Fruit fly (Drosophila melanogaster) whole organism, embryonic: ENCODE results near the gene tw.

ENCODE experiments used
- Atf3 ChIP-seq: fragments of 200-800 bp; sonication (Bioruptor generic); optimal IDR thresholded peaks from 3 replicates; lab custom pipeline; 2016; ENCODE audit warnings: missing biosample characterization, missing genetic modification characterization
- CG10147 ChIP-seq: fragments of 200-800 bp; sonication (Bioruptor generic); optimal IDR thresholded peaks from 2 replicates; lab custom pipeline; 2019; ENCODE audit warnings: missing biosample characterization, mild to moderate bottlenecking, missing genetic modification characterization, moderate library complexity
- CG10654 ChIP-seq: fragments of 200-800 bp; sonication (Bioruptor generic); optimal IDR thresholded peaks from 2 replicates; lab custom pipeline; 2016; ENCODE audit warnings: missing biosample characterization, missing genetic modification characterization
- CG10959 ChIP-seq: fragments of 200-800 bp; sonication (Bioruptor generic); IDR thresholded peaks from 2 replicates; pipeline ENCODE4 v1.3.6; 2022; ENCODE audit warnings: missing biosample characterization, missing genetic modification characterization
- CG1233 ChIP-seq: fragments of 200-800 bp; sonication (Bioruptor generic); optimal IDR thresholded peaks from 4 replicates; lab custom pipeline; 2018; ENCODE audit warnings: missing biosample characterization, mild to moderate bottlenecking, missing genetic modification characterization
- CG13894 ChIP-seq: fragments of 200-800 bp; sonication (Bioruptor generic); optimal IDR thresholded peaks from 3 replicates; lab custom pipeline; 2018; ENCODE audit warnings: missing biosample characterization, mild to moderate bottlenecking, missing genetic modification characterization, moderate library complexity
- CG14860 ChIP-seq: fragments of 200-800 bp; sonication (Bioruptor generic); IDR thresholded peaks from 3 replicates; pipeline ENCODE4 v1.3.6; 2022; ENCODE audit warnings: missing biosample characterization, missing genetic modification characterization; ENCODE audit not compliant: partially characterized antibody
- CG15073 ChIP-seq: fragments of 200-800 bp; sonication (Bioruptor generic); optimal IDR thresholded peaks from 2 replicates; lab custom pipeline; 2016; ENCODE audit warnings: missing biosample characterization, missing genetic modification characterization
- CG15601 ChIP-seq: fragments of 200-800 bp; sonication (Bioruptor generic); optimal IDR thresholded peaks from 3 replicates; lab custom pipeline; 2019; ENCODE audit warnings: missing biosample characterization, mild to moderate bottlenecking, missing genetic modification characterization, moderate library complexity
- CG1647 ChIP-seq: fragments of 200-800 bp; sonication (Bioruptor generic); optimal IDR thresholded peaks from 3 replicates; lab custom pipeline; 2016; ENCODE audit warnings: missing biosample characterization, missing genetic modification characterization
- CG16779 ChIP-seq: fragments of 200-800 bp; sonication (Bioruptor generic); IDR thresholded peaks from 2 replicates; pipeline ENCODE4 v1.3.6; 2022; ENCODE audit warnings: missing biosample characterization, missing genetic modification characterization
- CG17186 ChIP-seq: fragments of 200-800 bp; sonication (Bioruptor generic); optimal IDR thresholded peaks from 3 replicates; lab custom pipeline; 2017; ENCODE audit warnings: missing biosample characterization, missing genetic modification reagents, missing genetic modification characterization
- CG17361 ChIP-seq: fragments of 200-800 bp; sonication (Bioruptor generic); IDR thresholded peaks from 3 replicates; pipeline ENCODE4 v1.3.6; 2022; ENCODE audit warnings: missing biosample characterization, missing genetic modification characterization
- CG17802 ChIP-seq: fragments of 200-800 bp; sonication (Bioruptor generic); optimal IDR thresholded peaks from 2 replicates; lab custom pipeline; 2018; ENCODE audit warnings: missing biosample characterization, mild to moderate bottlenecking, missing genetic modification characterization, moderate library complexity
- CG18262 ChIP-seq: fragments of 200-800 bp; optimal IDR thresholded peaks from 3 replicates; lab custom pipeline; 2019; ENCODE audit warnings: missing biosample characterization, mild to moderate bottlenecking, missing genetic modification characterization, moderate library complexity
- CG18599 ChIP-seq: fragments of 200-800 bp; sonication (Bioruptor generic); optimal IDR thresholded peaks from 3 replicates; lab custom pipeline; 2017; ENCODE audit warnings: missing biosample characterization, missing genetic modification characterization, mild to moderate bottlenecking, moderate library complexity, missing genetic modification reagents
- CG30431 ChIP-seq: fragments of 200-800 bp; sonication (Bioruptor generic); optimal IDR thresholded peaks from 2 replicates; lab custom pipeline; 2017; ENCODE audit warnings: missing biosample characterization, missing genetic modification characterization
- CG3065 ChIP-seq: fragments of 200-800 bp; sonication (Bioruptor generic); optimal IDR thresholded peaks from 2 replicates; lab custom pipeline; 2016; ENCODE audit warnings: missing biosample characterization, missing genetic modification characterization
- CG3407 ChIP-seq: fragments of 200-800 bp; sonication (Bioruptor generic); optimal IDR thresholded peaks from 2 replicates; lab custom pipeline; 2018; ENCODE audit warnings: missing biosample characterization, mild to moderate bottlenecking, missing genetic modification characterization
- CG4360 ChIP-seq: fragments of 200-800 bp; sonication (Bioruptor generic); IDR thresholded peaks from 2 replicates; pipeline ENCODE4 v1.3.6; 2022; ENCODE audit warnings: missing biosample characterization, missing genetic modification characterization
- CG43689 ChIP-seq: fragments of 200-800 bp; sonication (Bioruptor generic); IDR thresholded peaks from 2 replicates; pipeline ENCODE4 v1.3.6; 2022; ENCODE audit warnings: missing biosample characterization, missing genetic modification characterization
- CG4854 ChIP-seq: fragments of 200-800 bp; sonication (Bioruptor generic); optimal IDR thresholded peaks from 2 replicates; lab custom pipeline; 2016; ENCODE audit warnings: missing biosample characterization, missing genetic modification characterization, inconsistent platforms
- CG6654 ChIP-seq: fragments of 200-800 bp; sonication (Bioruptor generic); optimal IDR thresholded peaks from 2 replicates; lab custom pipeline; 2017; ENCODE audit warnings: missing biosample characterization, mild to moderate bottlenecking, missing genetic modification characterization
- CG6765 ChIP-seq: fragments of 200-800 bp; sonication (Bioruptor generic); optimal IDR thresholded peaks from 3 replicates; lab custom pipeline; 2017; ENCODE audit warnings: missing biosample characterization, mild to moderate bottlenecking, missing genetic modification characterization
- CG7271 ChIP-seq: fragments of 200-800 bp; sonication (Bioruptor generic); optimal IDR thresholded peaks from 2 replicates; lab custom pipeline; 2018; ENCODE audit warnings: missing biosample characterization, mild to moderate bottlenecking, missing genetic modification characterization, moderate library complexity
- CHES-1-like ChIP-seq: fragments of 200-800 bp; sonication (Bioruptor generic); optimal IDR thresholded peaks from 2 replicates; lab custom pipeline; 2016; ENCODE audit warnings: missing biosample characterization, missing genetic modification characterization
- Dip3 ChIP-seq: fragments of 200-800 bp; sonication (Bioruptor generic); optimal IDR thresholded peaks from 3 replicates; lab custom pipeline; 2016; ENCODE audit warnings: missing biosample characterization, missing genetic modification characterization
- Doc3 ChIP-seq: fragments of 200-800 bp; sonication (Bioruptor generic); IDR thresholded peaks from 3 replicates; pipeline ENCODE4 v1.3.6; 2022; ENCODE audit warnings: missing biosample characterization, missing genetic modification characterization; ENCODE audit not compliant: partially characterized antibody
- E2f1 ChIP-seq: fragments of 200-800 bp; sonication (Bioruptor generic); IDR thresholded peaks from 2 replicates; pipeline ENCODE4 v1.3.6; 2022; ENCODE audit warnings: missing biosample characterization, missing genetic modification characterization
- Jarid2 ChIP-seq: fragments of 200-800 bp; sonication (Bioruptor generic); optimal IDR thresholded peaks from 3 replicates; lab custom pipeline; 2017; ENCODE audit warnings: mild to moderate bottlenecking, missing biosample characterization, missing genetic modification reagents, missing genetic modification characterization
- Lim3 ChIP-seq: fragments of 200-800 bp; sonication (Bioruptor generic); IDR thresholded peaks from 2 replicates; pipeline ENCODE4 v1.3.6; 2022; ENCODE audit warnings: missing biosample characterization, missing genetic modification characterization
- Lpt ChIP-seq: fragments of >200 bp; optimal IDR thresholded peaks from 2 replicates; lab custom pipeline; 2018; ENCODE audit warnings: missing biosample characterization, missing genetic modification characterization
- Nf-YA ChIP-seq: fragments of 200-800 bp; sonication (Bioruptor generic); IDR thresholded peaks from 2 replicates; pipeline ENCODE4 v1.3.6; 2022; ENCODE audit warnings: missing biosample characterization, missing genetic modification characterization
- Oaz ChIP-seq: fragments of 200-800 bp; sonication (Bioruptor generic); IDR thresholded peaks from 2 replicates; pipeline ENCODE4 v1.3.6; 2022; ENCODE audit warnings: missing biosample characterization, missing genetic modification characterization
- Pdp1 ChIP-seq, 2 experiments: fragments of 200-800 bp; sonication (Bioruptor generic); optimal IDR thresholded peaks; 3 replicates each; lab custom pipeline; 2016; ENCODE audit warnings: missing biosample characterization in 2 of 2, missing genetic modification characterization in 2 of 2, mild to moderate bottlenecking in 1 of 2, moderate library complexity in 1 of 2
- amos ChIP-seq: fragments of 200-800 bp; sonication (Bioruptor generic); IDR thresholded peaks from 2 replicates; pipeline ENCODE4 v1.3.6; 2022; ENCODE audit warnings: missing biosample characterization, missing genetic modification characterization; ENCODE audit not compliant: partially characterized antibody
- croc ChIP-seq: fragments of 200-800 bp; sonication (Bioruptor generic); conservative IDR thresholded peaks from 3 replicates; pipeline ENCODE4 v1.3.6; 2022; ENCODE audit warnings: missing biosample characterization, missing genetic modification characterization
- fd102C ChIP-seq: fragments of 200-800 bp; sonication (Bioruptor generic); optimal IDR thresholded peaks from 2 replicates; lab custom pipeline; 2018; ENCODE audit warnings: missing biosample characterization, mild to moderate bottlenecking, missing genetic modification characterization, moderate library complexity
- gce ChIP-seq: fragments of 200-800 bp; sonication (Bioruptor generic); IDR thresholded peaks from 3 replicates; pipeline ENCODE4 v1.3.6; 2022; ENCODE audit warnings: missing biosample characterization, missing genetic modification characterization
- nerfin-2 ChIP-seq: fragments of 200-800 bp; sonication (Bioruptor generic); IDR thresholded peaks from 2 replicates; pipeline ENCODE4 v1.3.6; 2022; ENCODE audit warnings: missing biosample characterization, missing genetic modification characterization; ENCODE audit not compliant: partially characterized antibody
- odd ChIP-seq: fragments of 200-800 bp; sonication (Bioruptor generic); optimal IDR thresholded peaks from 2 replicates; lab custom pipeline; 2017; ENCODE audit warnings: missing biosample characterization, mild to moderate bottlenecking, missing genetic modification characterization
- p53 ChIP-seq: fragments of 200-800 bp; sonication (Bioruptor generic); optimal IDR thresholded peaks from 2 replicates; lab custom pipeline; 2016; ENCODE audit warnings: missing biosample characterization, missing genetic modification characterization
- pfk ChIP-seq: fragments of 200-800 bp; sonication (Bioruptor generic); optimal IDR thresholded peaks from 2 replicates; lab custom pipeline; 2018; ENCODE audit warnings: missing biosample characterization, mild to moderate bottlenecking, missing genetic modification characterization, moderate library complexity
- pum ChIP-seq: fragments of 200-800 bp; sonication (Bioruptor generic); optimal IDR thresholded peaks from 2 replicates; lab custom pipeline; 2016; ENCODE audit warnings: missing biosample characterization, missing genetic modification characterization
- sima ChIP-seq: fragments of 200-800 bp; sonication (Bioruptor generic); optimal IDR thresholded peaks from 2 replicates; lab custom pipeline; 2016; ENCODE audit warnings: missing biosample characterization, missing genetic modification characterization
- toy ChIP-seq: fragments of 200-800 bp; sonication (Bioruptor generic); IDR thresholded peaks from 2 replicates; pipeline ENCODE4 v1.3.6; 2022; ENCODE audit warnings: missing biosample characterization, missing genetic modification characterization
- vvl ChIP-seq: fragments of 200-800 bp; sonication (Bioruptor generic); IDR thresholded peaks from 2 replicates; pipeline ENCODE4 v1.3.6; 2022; ENCODE audit warnings: missing biosample characterization, missing genetic modification characterization
- wor ChIP-seq: fragments of 200-800 bp; sonication (Bioruptor generic); IDR thresholded peaks from 2 replicates; pipeline ENCODE4 v1.3.6; 2022; ENCODE audit warnings: missing biosample characterization, missing genetic modification characterization
- zen2 ChIP-seq: fragments of 200-800 bp; sonication (Bioruptor generic); IDR thresholded peaks from 3 replicates; pipeline ENCODE4 v1.3.6; 2022; ENCODE audit warnings: missing biosample characterization, missing genetic modification characterization; ENCODE audit not compliant: partially characterized antibody

The tw gene

dm6 chrX:755642-756332 lies 28.8 kb upstream of the tw start (continued):
- TF ChIP-seq CG4360 (GFP tag; lab: Robert Waterston, UW) (peak; percentile 40; the same call in 1 of the 2 replicates), CG43689 (peak; percentile 61; the same call in 1 of the 2 replicates), Atf3 (GFP tag; lab: Kevin White, UChicago) (peak; percentile 63), croc (peak; percentile 33; the same call in 2 of the 3 replicates), vvl (GFP tag; lab: Robert Waterston, UW) (peak; percentile 92), CG18262 (peak; percentile 64), CG18599 (GFP tag; lab: Kevin White, UChicago) (peak; percentile 96), Doc3 (GFP tag; lab: Robert Waterston, UW) (no peak), E2f1 (GFP tag; lab: Robert Waterston, UW) (peak; percentile 79), CG1647 (GFP tag; lab: Kevin White, UChicago) (peak; percentile 77), toy (GFP tag; lab: Robert Waterston, UW) (peak; percentile 83), CG3407 (GFP tag; lab: Kevin White, UChicago) (peak; percentile 56), CG10654 (GFP tag; lab: Kevin White, UChicago) (peak; percentile 68), CG10147 (GFP tag; lab: Kevin White, UChicago) (peak; percentile 86), Oaz (peak; percentile 59; the same call in 1 of the 2 replicates), CG17802 (tag; lab: Kevin White, UChicago) (peak; percentile 47), CHES-1-like (GFP tag; lab: Kevin White, UChicago) (peak; percentile 87), wor (GFP tag; lab: Robert Waterston, UW) (peak; percentile 32; the same call in 1 of the 2 replicates), CG6654 (GFP tag; lab: Kevin White, UChicago) (peak; percentile 42), Dip3 (GFP tag; lab: Kevin White, UChicago) (peak; percentile 92), CG17186 (no peak), CG15073 (no peak), odd (GFP tag; lab: Kevin White, UChicago) (peak; percentile 54), CG10959 (peak; percentile 45; the same call in 1 of the 2 replicates), CG6765 (GFP tag; lab: Kevin White, UChicago) (peak; percentile 30), Pdp1 (GFP tag; optimal IDR thresholded peaks at IDR 0.05; lab: Kevin White, UChicago) (peak; percentile 86 to 93), gce (GFP tag; lab: Robert Waterston, UW) (peak; percentile 70; the same call in 1 of the 3 replicates), Jarid2 (GFP tag; lab: Kevin White, UChicago) (peak; percentile 14), fd102C (GFP tag; lab: Kevin White, UChicago) (no peak), Lpt (GFP tag; lab: Kevin White, UChicago) (no peak), Lim3 (GFP tag; lab: Robert Waterston, UW) (no peak), zen2 (no peak), Nf-YA (GFP tag; lab: Robert Waterston, UW) (peak; percentile 55; the same call in 1 of the 2 replicates), CG3065 (GFP tag; lab: Kevin White, UChicago) (peak; percentile 50), CG15601 (tag; lab: Kevin White, UChicago) (peak; percentile 43), CG14860 (no peak), CG17361 (peak; percentile 73), sima (GFP tag; lab: Kevin White, UChicago) (peak; percentile 45), CG30431 (GFP tag; lab: Kevin White, UChicago) (peak; percentile 45), CG16779 (GFP tag; lab: Robert Waterston, UW) (peak; percentile 68), CG7271 (tag; lab: Kevin White, UChicago) (no peak), p53 (GFP tag; lab: Kevin White, UChicago) (peak; percentile 48), CG4854 (GFP tag; lab: Kevin White, UChicago) (peak; percentile 81), amos (GFP tag; lab: Robert Waterston, UW) (no peak; the same call in 1 of the 2 replicates), CG13894 (tag; lab: Kevin White, UChicago) (peak; percentile 75), CG1233 (GFP tag; lab: Kevin White, UChicago) (peak; percentile 66), pum (peak; percentile 69), pfk (GFP tag; lab: Kevin White, UChicago) (no peak), nerfin-2 (no peak)
